Fruit fly (Drosophila melanogaster) whole organism, embryonic: ENCODE measurements around the gene CG6142.

Experiments
- Antp ChIP-seq: fragments of 200-800 bp; sonication (Bioruptor generic); optimal IDR thresholded peaks from 3 replicates; lab custom pipeline; 2016; ENCODE audit warnings: missing biosample characterization, missing genetic modification characterization
- CG11504 ChIP-seq: fragments of 200-800 bp; sonication (Bioruptor generic); optimal IDR thresholded peaks from 3 replicates; lab custom pipeline; 2019; ENCODE audit warnings: missing biosample characterization, mild to moderate bottlenecking, missing genetic modification characterization, moderate library complexity
- CG12104 ChIP-seq: fragments of 200-800 bp; sonication (Bioruptor generic); optimal IDR thresholded peaks from 3 replicates; lab custom pipeline; 2016; ENCODE audit warnings: missing biosample characterization, missing genetic modification characterization
- CG13296 ChIP-seq: fragments of 200-800 bp; sonication (Bioruptor generic); optimal IDR thresholded peaks from 3 replicates; lab custom pipeline; 2018; ENCODE audit warnings: missing biosample characterization, mild to moderate bottlenecking, missing genetic modification characterization
- CG13424 ChIP-seq: fragments of 200-800 bp; sonication (Bioruptor generic); optimal IDR thresholded peaks from 2 replicates; lab custom pipeline; 2019; ENCODE audit warnings: missing biosample characterization, mild to moderate bottlenecking, missing genetic modification characterization, moderate library complexity
- CG13624 ChIP-seq: fragments of 200-800 bp; sonication (Bioruptor generic); optimal IDR thresholded peaks from 2 replicates; lab custom pipeline; 2016; ENCODE audit warnings: missing biosample characterization, missing genetic modification characterization
- CG15514 ChIP-seq: fragments of 200-800 bp; sonication (Bioruptor generic); optimal IDR thresholded peaks from 3 replicates; lab custom pipeline; 2017; ENCODE audit warnings: missing biosample characterization, missing genetic modification characterization, mild to moderate bottlenecking, moderate library complexity, missing genetic modification reagents
- CG16813 ChIP-seq: fragments of 200-800 bp; sonication (Bioruptor generic); IDR thresholded peaks from 3 replicates; pipeline ENCODE4 v1.3.6; 2022; ENCODE audit warnings: missing biosample characterization, missing genetic modification characterization; ENCODE audit not compliant: partially characterized antibody
- CG18599 ChIP-seq: fragments of 200-800 bp; sonication (Bioruptor generic); optimal IDR thresholded peaks from 3 replicates; lab custom pipeline; 2017; ENCODE audit warnings: missing biosample characterization, missing genetic modification characterization, mild to moderate bottlenecking, moderate library complexity, missing genetic modification reagents
- CG2120 ChIP-seq: fragments of 200-800 bp; sonication (Bioruptor generic); optimal IDR thresholded peaks from 3 replicates; lab custom pipeline; 2016; ENCODE audit warnings: missing biosample characterization, missing genetic modification characterization
- CG2199 ChIP-seq: fragments of 200-800 bp; sonication (Bioruptor generic); IDR thresholded peaks from 3 replicates; pipeline ENCODE4 v1.3.6; 2022; ENCODE audit warnings: missing biosample characterization, missing genetic modification characterization
- CG2678 ChIP-seq: fragments of 200-800 bp; sonication (Bioruptor generic); optimal IDR thresholded peaks from 3 replicates; lab custom pipeline; 2019; ENCODE audit warnings: missing biosample characterization, mild to moderate bottlenecking, missing genetic modification characterization, moderate library complexity
- CG2712 ChIP-seq: fragments of 200-800 bp; optimal IDR thresholded peaks from 3 replicates; lab custom pipeline; 2019; ENCODE audit warnings: missing biosample characterization, mild to moderate bottlenecking, missing genetic modification characterization, moderate library complexity
- CG3281 ChIP-seq: fragments of 200-800 bp; sonication (Bioruptor generic); optimal IDR thresholded peaks from 3 replicates; lab custom pipeline; 2017; ENCODE audit warnings: missing biosample characterization, mild to moderate bottlenecking, missing genetic modification characterization
- CG4282 ChIP-seq: fragments of 200-800 bp; sonication (Bioruptor generic); optimal IDR thresholded peaks from 2 replicates; lab custom pipeline; 2016; ENCODE audit warnings: missing biosample characterization, missing genetic modification characterization
- CG4730 ChIP-seq: fragments of 200-800 bp; sonication (Bioruptor generic); IDR thresholded peaks from 2 replicates; pipeline ENCODE4 v1.3.6; 2022; ENCODE audit warnings: missing biosample characterization, missing genetic modification characterization
- CG7556 ChIP-seq: fragments of 200-800 bp; sonication (Bioruptor generic); optimal IDR thresholded peaks from 2 replicates; lab custom pipeline; 2017; ENCODE audit warnings: missing biosample characterization, mild to moderate bottlenecking, missing genetic modification characterization
- CG7839 ChIP-seq: fragments of 200-800 bp; sonication (Bioruptor generic); optimal IDR thresholded peaks from 3 replicates; lab custom pipeline; 2018; ENCODE audit warnings: missing biosample characterization, mild to moderate bottlenecking, missing genetic modification characterization, moderate library complexity
- CG7928 ChIP-seq: fragments of 200-800 bp; sonication (Bioruptor generic); optimal IDR thresholded peaks from 2 replicates; lab custom pipeline; 2017; ENCODE audit warnings: missing biosample characterization, mild to moderate bottlenecking, missing genetic modification characterization
- CG9437 ChIP-seq: fragments of 200-800 bp; sonication (Bioruptor generic); optimal IDR thresholded peaks from 2 replicates; lab custom pipeline; 2018; ENCODE audit warnings: missing biosample characterization, mild to moderate bottlenecking, missing genetic modification characterization
- Chrac-16 ChIP-seq: fragments of 200-800 bp; sonication (Bioruptor generic); optimal IDR thresholded peaks from 3 replicates; lab custom pipeline; 2016; ENCODE audit warnings: missing biosample characterization, missing genetic modification characterization
- Dad ChIP-seq: fragments of 200-800 bp; sonication (Bioruptor generic); optimal IDR thresholded peaks from 3 replicates; lab custom pipeline; 2016; ENCODE audit warnings: missing biosample characterization, missing genetic modification characterization
- Dll ChIP-seq: fragments of 200-800 bp; sonication (Bioruptor generic); IDR thresholded peaks from 4 replicates; pipeline ENCODE4 v1.3.6; 2022; ENCODE audit warnings: missing biosample characterization, missing genetic modification characterization; ENCODE audit not compliant: partially characterized antibody
- Fer1 ChIP-seq: fragments of 200-800 bp; sonication (Bioruptor generic); optimal IDR thresholded peaks from 2 replicates; lab custom pipeline; 2017; ENCODE audit warnings: missing biosample characterization, mild to moderate bottlenecking, missing genetic modification characterization
- GATAe ChIP-seq: fragments of 200-800 bp; sonication (Bioruptor generic); conservative IDR thresholded peaks from 2 replicates; pipeline ENCODE4 v1.3.6; 2022; ENCODE audit warnings: missing biosample characterization, missing genetic modification characterization
- HLH3B ChIP-seq: fragments of 200-800 bp; sonication (Bioruptor generic); IDR thresholded peaks from 2 replicates; pipeline ENCODE4 v1.3.6; 2022; ENCODE audit warnings: missing biosample characterization, missing genetic modification characterization
- HLH4C ChIP-seq: fragments of 200-800 bp; sonication (Bioruptor generic); IDR thresholded peaks from 3 replicates; pipeline ENCODE4 v1.3.6; 2022; ENCODE audit warnings: missing biosample characterization, missing genetic modification characterization; ENCODE audit not compliant: partially characterized antibody
- Hand ChIP-seq: fragments of 200-800 bp; sonication (Bioruptor generic); optimal IDR thresholded peaks from 2 replicates; lab custom pipeline; 2017; ENCODE audit warnings: mild to moderate bottlenecking, missing biosample characterization, missing genetic modification reagents, missing genetic modification characterization
- Jarid2 ChIP-seq: fragments of 200-800 bp; sonication (Bioruptor generic); optimal IDR thresholded peaks from 3 replicates; lab custom pipeline; 2017; ENCODE audit warnings: mild to moderate bottlenecking, missing biosample characterization, missing genetic modification reagents, missing genetic modification characterization
- Mes4 ChIP-seq: fragments of 200-800 bp; sonication (Bioruptor generic); optimal IDR thresholded peaks from 2 replicates; lab custom pipeline; 2016; ENCODE audit warnings: missing biosample characterization, missing genetic modification characterization
- Sox100B ChIP-seq: fragments of 200-800 bp; sonication (Bioruptor generic); optimal IDR thresholded peaks from 3 replicates; lab custom pipeline; 2018; ENCODE audit warnings: missing biosample characterization, mild to moderate bottlenecking, missing genetic modification characterization
- al ChIP-seq: fragments of 200-800 bp; sonication (Bioruptor generic); IDR thresholded peaks from 2 replicates; pipeline ENCODE4 v1.3.6; 2022; ENCODE audit warnings: missing biosample characterization, missing genetic modification characterization
- bcd ChIP-seq: fragments of 200-800 bp; sonication (Bioruptor generic); optimal IDR thresholded peaks from 2 replicates; lab custom pipeline; 2017; ENCODE audit warnings: missing biosample characterization, mild to moderate bottlenecking, missing genetic modification characterization
- cas ChIP-seq: fragments of 200-800 bp; sonication (Bioruptor generic); IDR thresholded peaks from 2 replicates; pipeline ENCODE4 v1.3.6; 2022; ENCODE audit warnings: missing biosample characterization, missing genetic modification characterization
- chm ChIP-seq: fragments of 200-800 bp; sonication (Bioruptor generic); IDR thresholded peaks from 2 replicates; pipeline ENCODE4 v1.3.6; 2022; ENCODE audit warnings: missing biosample characterization, missing genetic modification characterization
- emc ChIP-seq: fragments of 200-800 bp; sonication (Bioruptor generic); optimal IDR thresholded peaks from 2 replicates; lab custom pipeline; 2016; ENCODE audit warnings: missing biosample characterization, missing genetic modification characterization
- fd3F ChIP-seq: fragments of 200-800 bp; sonication (Bioruptor generic); optimal IDR thresholded peaks from 2 replicates; lab custom pipeline; 2018; ENCODE audit warnings: missing biosample characterization, mild to moderate bottlenecking, missing genetic modification characterization, moderate library complexity
- fu2 ChIP-seq: fragments of 200-800 bp; sonication (Bioruptor generic); optimal IDR thresholded peaks from 2 replicates; lab custom pipeline; 2016; ENCODE audit warnings: missing biosample characterization, missing genetic modification characterization
- gem ChIP-seq: fragments of 200-800 bp; sonication (Bioruptor generic); optimal IDR thresholded peaks from 2 replicates; lab custom pipeline; 2019; ENCODE audit warnings: missing biosample characterization, mild to moderate bottlenecking, missing genetic modification characterization, moderate library complexity
- lmd ChIP-seq: fragments of 200-800 bp; sonication (Bioruptor generic); IDR thresholded peaks from 2 replicates; pipeline ENCODE4 v1.3.6; 2022; ENCODE audit warnings: missing biosample characterization, missing genetic modification characterization
- phol ChIP-seq: fragments of 200-800 bp; sonication (Bioruptor generic); optimal IDR thresholded peaks from 3 replicates; lab custom pipeline; 2018; ENCODE audit warnings: missing biosample characterization, mild to moderate bottlenecking, missing genetic modification characterization, moderate library complexity
- sens ChIP-seq: fragments of 200-800 bp; sonication (Bioruptor generic); peaks from one replicate; lab custom pipeline; 2016; ENCODE audit warnings: missing biosample characterization, missing genetic modification characterization
- sug ChIP-seq: fragments of 200-800 bp; optimal IDR thresholded peaks from 2 replicates; lab custom pipeline; 2019; ENCODE audit warnings: missing biosample characterization, mild to moderate bottlenecking, missing genetic modification characterization, moderate library complexity
- tx ChIP-seq: fragments of 200-800 bp; sonication (Bioruptor generic); optimal IDR thresholded peaks from 2 replicates; lab custom pipeline; 2016; ENCODE audit warnings: missing biosample characterization, missing genetic modification characterization
- unc-4 ChIP-seq: fragments of 200-800 bp; sonication (Bioruptor generic); IDR thresholded peaks from 2 replicates; pipeline ENCODE4 v1.3.6; 2022; ENCODE audit warnings: missing biosample characterization, missing genetic modification characterization; ENCODE audit not compliant: partially characterized antibody
- wor ChIP-seq: fragments of 200-800 bp; sonication (Bioruptor generic); IDR thresholded peaks from 2 replicates; pipeline ENCODE4 v1.3.6; 2022; ENCODE audit warnings: missing biosample characterization, missing genetic modification characterization
- zen2 ChIP-seq: fragments of 200-800 bp; sonication (Bioruptor generic); IDR thresholded peaks from 3 replicates; pipeline ENCODE4 v1.3.6; 2022; ENCODE audit warnings: missing biosample characterization, missing genetic modification characterization; ENCODE audit not compliant: partially characterized antibody
- zfh1 ChIP-seq: fragments of 200-800 bp; sonication (Bioruptor generic); IDR thresholded peaks from 3 replicates; pipeline ENCODE4 v1.3.6; 2022; ENCODE audit warnings: missing biosample characterization, missing genetic modification characterization

CG6142 gene

DNA sequence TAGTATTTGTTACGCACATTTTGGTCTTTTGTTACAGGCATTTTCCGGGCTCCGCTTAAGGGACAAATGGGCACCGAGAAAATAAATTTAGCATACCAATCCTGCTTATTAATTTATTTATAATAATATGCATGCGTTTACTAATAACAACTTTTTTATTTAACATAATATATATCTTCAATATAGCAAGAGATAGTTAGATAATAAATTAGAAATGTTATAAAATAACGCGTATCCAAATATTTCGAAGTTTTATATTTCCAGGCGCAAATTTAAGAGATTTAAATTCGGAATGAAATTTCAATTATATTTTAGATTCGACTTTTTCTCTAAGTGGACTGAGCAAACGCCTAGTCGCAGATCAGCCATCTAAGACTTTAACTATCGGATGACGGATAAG is 10.1 kb upstream of the CG6142 start (continued):
- TF ChIP-seq CG18599 (GFP tag; lab: Kevin White, UChicago) = peak; percentile 22
- peak; percentile 55 for TF ChIP-seq sens
- TF ChIP-seq fd3F = no peak
- TF ChIP-seq gem = peak; percentile 18
- TF ChIP-seq emc (GFP tag; lab: Kevin White, UChicago) = no peak
- TF ChIP-seq HLH3B (GFP tag; lab: Robert Waterston, UW) = no peak
- TF ChIP-seq HLH4C (GFP tag; lab: Robert Waterston, UW) = no peak
- no peak for TF ChIP-seq Sox100B (GFP tag; lab: Kevin White, UChicago)
- TF ChIP-seq unc-4 (GFP tag; lab: Robert Waterston, UW) = no peak
- peak; percentile 44 for TF ChIP-seq CG3281
- TF ChIP-seq CG4730 (GFP tag; lab: Robert Waterston, UW) = no peak
- no peak for TF ChIP-seq CG12104 (GFP tag; lab: Kevin White, UChicago)
- TF ChIP-seq CG11504 (tag; lab: Kevin White, UChicago) = peak; percentile 52
- TF ChIP-seq CG7556 = peak; percentile 6
- TF ChIP-seq phol (tag; lab: Kevin White, UChicago) = peak; percentile 3
- TF ChIP-seq Chrac-16 = no peak
- TF ChIP-seq CG2712 (tag; lab: Kevin White, UChicago) = peak; percentile 15
- TF ChIP-seq sug = no peak
- TF ChIP-seq CG9437 (GFP tag; lab: Kevin White, UChicago) = no peak
- no peak for TF ChIP-seq Dll (GFP tag; lab: Robert Waterston, UW)
- TF ChIP-seq chm (GFP tag; lab: Robert Waterston, UW) = no peak
- peak; percentile 46 for TF ChIP-seq CG7839 (tag; lab: Kevin White, UChicago)
- peak; percentile 10 for TF ChIP-seq CG15514 (GFP tag; lab: Kevin White, UChicago)
- TF ChIP-seq CG2678 (tag; lab: Kevin White, UChicago) = peak; percentile 52
- TF ChIP-seq CG2120 (GFP tag; lab: Kevin White, UChicago) = peak; percentile 0
- peak; percentile 13 for TF ChIP-seq Fer1
- peak; percentile 17 for TF ChIP-seq CG13424 (tag; lab: Kevin White, UChicago)
- TF ChIP-seq Dad (GFP tag; lab: Kevin White, UChicago) = no peak
- TF ChIP-seq CG13296 = peak; percentile 39
- no peak for TF ChIP-seq fu2 (GFP tag; lab: Kevin White, UChicago)
- TF ChIP-seq zen2 (GFP tag; lab: Robert Waterston, UW) = no peak
- TF ChIP-seq Antp = no peak
- TF ChIP-seq CG2199 = no peak
- no peak for TF ChIP-seq CG13624 (GFP tag; lab: Kevin White, UChicago)
- no peak for TF ChIP-seq al (GFP tag; lab: Robert Waterston, UW)
- no peak for TF ChIP-seq cas (GFP tag; lab: Robert Waterston, UW)
- no peak for TF ChIP-seq GATAe
- no peak for TF ChIP-seq CG7928 (GFP tag; lab: Kevin White, UChicago)
- TF ChIP-seq zfh1 (GFP tag; lab: Robert Waterston, UW) = no peak
- TF ChIP-seq tx (GFP tag; lab: Kevin White, UChicago) = no peak
- no peak for TF ChIP-seq bcd (GFP tag; lab: Kevin White, UChicago)
- TF ChIP-seq wor (GFP tag; lab: Robert Waterston, UW) = no peak
- TF ChIP-seq CG4282 (GFP tag; lab: Kevin White, UChicago) = no peak
- TF ChIP-seq Jarid2 (GFP tag; lab: Kevin White, UChicago) = no peak
- TF ChIP-seq Hand (GFP tag; lab: Kevin White, UChicago) = peak; percentile 24
- TF ChIP-seq Mes4 (GFP tag; lab: Kevin White, UChicago) = no peak
- no peak for TF ChIP-seq CG16813 (GFP tag; lab: Robert Waterston, UW)
- 0 out of 2 replicates have a peak, but pooled peaks have one; percentile 18 for TF ChIP-seq lmd (GFP tag; lab: Robert Waterston, UW)
